Worm (Caenorhabditis elegans) whole organism, dauer: ENCODE measurements around the gene F54H5.2.
"Not testable (repeated sequence)": the region's sequence is repeated elsewhere in the genome, so short reads cannot be mapped to it uniquely, and the experiment has no call there.

Experiments
- unc-62 ChIP-seq: sonication (generic microtip); optimal IDR thresholded peaks from 2 replicates; lab custom pipeline; 2017; ENCODE audit warnings: missing biosample characterization, missing genetic modification reagents, missing genetic modification characterization

F54H5.2 gene

ce11 chrII:6627182-6627581, at the start of gene F54H5.2, which contains the start of gene F54H5.5:
F54H5.2 (plus strand) TSS chrII:6627484.
F54H5.5 (minus strand) TSS chrII:6627282.
- TF ChIP-seq unc-62 (GFP tag; lab: Kevin White, UChicago), result not testable (repeated sequence)

DNA sequence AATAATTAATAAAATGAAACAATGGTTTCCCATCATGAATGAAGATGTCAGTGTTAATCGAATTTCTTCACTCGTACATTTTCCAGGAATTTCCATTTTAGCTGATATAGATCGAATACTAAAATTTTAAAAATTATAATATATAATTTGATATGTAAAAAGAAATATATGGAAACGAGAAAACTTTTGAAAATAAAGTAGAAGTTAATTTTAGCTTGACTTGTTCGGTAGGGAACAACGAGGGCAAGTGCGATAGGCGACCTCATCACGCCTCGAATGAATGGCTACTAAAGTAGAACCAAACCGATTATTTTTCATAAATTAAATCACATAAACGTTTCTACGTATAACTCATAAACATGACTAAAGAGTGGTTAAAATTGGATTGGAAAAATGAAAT, 48.9 kb upstream of the F54H5.2 start, which contains the start of gene sra-31:
sra-31 (minus strand) TSS at position 101 of the 400 bp plus-strand sequence.
- no peak for TF ChIP-seq unc-62 (GFP tag; lab: Kevin White, UChicago)

DNA sequence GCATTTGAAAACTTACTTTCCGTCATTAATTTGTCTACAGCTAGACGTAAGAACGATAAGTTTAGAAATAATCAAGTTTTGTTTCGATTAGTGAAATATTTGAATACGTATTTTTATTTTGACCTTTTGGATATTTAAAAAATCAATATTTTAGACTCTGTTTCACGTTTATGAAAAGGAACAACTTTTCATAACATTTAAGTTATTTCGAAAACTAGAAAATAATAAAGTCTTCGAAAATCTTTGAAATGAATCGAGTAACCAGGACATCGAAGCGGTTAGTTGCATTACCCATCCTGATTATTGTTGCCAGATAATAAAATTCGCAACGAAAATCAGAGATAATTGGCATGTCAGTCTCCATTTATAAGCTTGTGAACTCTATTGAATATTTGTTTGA, 46.0 kb upstream of the F54H5.2 start, which contains the start of gene C56C10.6:
C56C10.6 (minus strand) TSS at position 101 of the 400 bp plus-strand sequence.
- TF ChIP-seq unc-62 (GFP tag; lab: Kevin White, UChicago), result no peak

DNA sequence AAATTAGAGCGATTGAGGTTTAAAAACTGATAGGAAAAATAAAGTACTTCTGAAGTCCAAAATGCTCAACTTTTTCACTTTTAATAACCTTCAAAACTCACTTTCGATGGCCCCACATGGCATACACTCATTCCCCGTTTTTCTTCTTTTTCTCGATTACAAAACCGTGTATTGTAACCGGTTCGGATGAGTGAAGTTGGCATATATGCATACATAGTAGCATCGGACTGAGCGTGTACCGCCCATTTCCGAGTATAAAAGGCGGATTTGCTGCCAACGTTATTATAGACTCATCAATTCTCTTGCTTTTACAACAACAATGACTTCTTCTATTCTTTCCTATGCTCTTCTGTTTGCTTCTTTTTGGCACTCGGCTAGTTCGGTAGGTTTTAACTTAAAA, 44.5 kb upstream of the F54H5.2 start, which contains the start of gene C56C10.4:
C56C10.4 (plus strand) TSS at position 301 of the 400 bp plus-strand sequence.
- no peak for TF ChIP-seq unc-62 (GFP tag; lab: Kevin White, UChicago)

DNA sequence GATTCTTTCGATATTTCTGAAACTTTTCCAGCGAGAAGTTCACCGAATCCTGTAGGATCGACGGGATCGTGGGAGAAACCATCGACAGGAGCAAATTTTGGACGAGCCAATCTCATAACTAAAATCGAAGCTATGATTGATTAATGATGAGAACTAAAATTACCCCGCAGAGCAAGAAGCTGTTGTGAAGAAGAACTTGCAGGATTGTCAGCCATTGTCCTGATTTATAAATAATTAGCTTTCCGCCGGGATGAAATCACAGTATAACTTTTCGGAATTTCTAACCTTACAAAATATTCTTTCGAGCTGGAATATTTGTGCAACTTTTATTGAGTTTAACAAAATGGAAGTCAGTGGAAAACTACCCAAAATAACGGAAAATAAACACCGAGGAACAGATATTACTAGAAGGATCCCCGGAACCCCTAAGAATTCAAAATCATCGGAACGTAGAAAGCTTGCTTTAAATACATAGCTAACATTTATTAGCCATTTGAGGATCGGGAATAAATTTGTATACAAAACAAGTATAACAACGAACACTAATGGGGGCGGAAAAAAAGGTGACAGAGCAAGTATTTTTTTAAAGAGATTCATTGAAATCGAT, 39.9 kb upstream of the F54H5.2 start, which contains the start of gene C56C10.7:
C56C10.7 (minus strand) TSS at position 312 of the 607 bp plus-strand sequence.
- TF ChIP-seq unc-62 (GFP tag; lab: Kevin White, UChicago), result no peak

DNA sequence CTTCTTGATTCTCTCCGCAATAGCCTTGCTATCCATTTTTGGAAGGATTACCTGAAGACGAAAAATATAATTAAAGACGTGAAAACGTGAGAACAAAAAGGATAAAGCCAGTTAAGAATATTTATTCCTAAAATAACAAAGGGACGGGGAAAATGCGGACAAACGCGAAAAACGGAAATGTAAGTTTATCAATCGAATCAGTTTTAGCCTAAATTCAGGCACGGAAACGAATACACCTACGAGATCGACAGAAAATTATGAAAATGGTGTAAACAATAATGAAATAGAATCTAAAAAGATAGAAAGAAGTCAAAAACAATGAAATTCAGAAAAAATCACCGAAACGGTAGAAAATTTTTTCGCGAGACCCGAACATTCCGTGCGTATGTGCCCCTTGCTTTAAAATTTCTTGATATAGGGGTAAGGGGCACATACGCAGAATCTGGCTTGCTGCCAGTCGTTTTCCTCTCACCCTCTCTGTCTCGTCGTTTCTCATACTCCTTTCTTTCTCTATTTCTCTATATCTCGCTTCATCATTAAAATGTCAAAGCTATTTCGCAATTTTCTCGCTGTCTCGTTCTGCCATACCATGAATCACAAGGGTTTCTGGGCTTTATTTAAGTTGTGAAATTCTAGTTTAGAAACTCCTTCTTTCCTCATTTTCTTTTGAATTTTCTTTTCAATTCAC, 38.5 kb upstream of the F54H5.2 start, which contains the start of gene icd-1:
icd-1 (minus strand) TSS at position 51 of the 688 bp plus-strand sequence.
- no peak for TF ChIP-seq unc-62 (GFP tag; lab: Kevin White, UChicago)

ce11 chrII:6589408-6589807, 37.9 kb upstream of the F54H5.2 start, which contains the start of gene vps-32.1:
vps-32.1 (plus strand) TSS chrII:6589708.
- no peak for TF ChIP-seq unc-62 (GFP tag; lab: Kevin White, UChicago)

DNA sequence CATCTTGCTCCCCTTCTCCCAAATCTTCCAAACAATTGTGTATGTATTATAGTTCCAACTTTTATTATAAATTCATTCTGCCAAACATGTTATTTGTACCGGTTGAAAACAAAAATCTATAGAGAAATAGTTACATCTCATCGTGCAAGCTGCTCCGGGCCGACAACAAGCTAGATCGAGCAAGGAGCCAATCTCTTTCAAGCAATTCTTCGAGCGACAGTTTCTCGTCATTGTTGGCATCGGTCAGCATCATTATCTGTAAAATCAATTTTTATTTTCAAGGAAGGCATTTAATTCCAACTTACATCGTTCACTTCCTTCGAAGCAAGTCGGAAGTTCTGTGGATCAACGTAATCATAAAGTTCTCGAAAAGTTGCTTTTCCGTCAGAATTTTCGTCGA, 36.3 kb upstream of the F54H5.2 start:
- no peak for TF ChIP-seq unc-62 (GFP tag; lab: Kevin White, UChicago)

- no peak for TF ChIP-seq unc-62 (GFP tag; lab: Kevin White, UChicago)
Measured at ce11 chrII:6592251-6592650, 35.0 kb upstream of the F54H5.2 start, which contains the start of gene C56C10.9. C56C10.9 (minus strand) TSS chrII:6592351.

DNA sequence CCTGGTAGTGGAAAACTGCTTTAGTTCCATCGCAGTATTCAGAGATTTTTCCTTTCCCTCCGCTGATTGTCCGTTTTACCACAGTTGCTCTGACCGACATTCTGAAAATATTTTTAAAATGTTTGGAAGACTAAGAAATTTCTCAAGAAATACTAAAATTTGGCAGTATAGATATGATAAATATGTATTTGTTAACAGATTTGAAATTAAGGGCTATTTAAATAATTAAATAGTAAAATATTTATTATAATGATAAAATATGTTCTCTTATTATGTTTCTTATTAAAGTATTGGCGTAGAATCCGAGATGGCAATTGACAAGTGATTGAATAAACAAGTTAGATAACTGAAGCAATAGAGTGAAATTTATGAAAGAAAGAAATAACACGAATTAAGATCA, 33.1 kb upstream of the F54H5.2 start, which contains the start of gene aipr-1:
aipr-1 (minus strand) TSS at position 101 of the 400 bp plus-strand sequence.
- TF ChIP-seq unc-62 (GFP tag; lab: Kevin White, UChicago), result no peak

DNA sequence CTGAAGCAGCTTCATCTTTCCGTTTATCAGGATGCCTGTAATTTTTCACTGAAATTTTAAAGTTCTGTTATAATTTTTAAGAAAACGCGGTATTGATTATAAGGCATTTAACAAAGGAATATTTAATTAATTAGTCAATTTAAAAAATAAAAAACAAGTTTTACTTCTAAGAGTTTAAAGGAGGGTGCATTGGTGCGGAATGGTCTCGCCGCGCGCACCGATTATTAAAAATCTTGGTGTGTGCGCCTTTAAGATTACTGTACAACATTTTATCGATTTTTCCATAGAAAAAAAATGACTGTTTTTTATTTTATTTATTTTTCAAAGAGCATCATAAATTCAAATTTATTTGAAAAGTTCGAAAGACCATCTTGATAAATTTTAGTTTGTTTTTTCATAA, 29.8 kb upstream of the F54H5.2 start:
- TF ChIP-seq unc-62 (GFP tag; lab: Kevin White, UChicago), result no peak

DNA sequence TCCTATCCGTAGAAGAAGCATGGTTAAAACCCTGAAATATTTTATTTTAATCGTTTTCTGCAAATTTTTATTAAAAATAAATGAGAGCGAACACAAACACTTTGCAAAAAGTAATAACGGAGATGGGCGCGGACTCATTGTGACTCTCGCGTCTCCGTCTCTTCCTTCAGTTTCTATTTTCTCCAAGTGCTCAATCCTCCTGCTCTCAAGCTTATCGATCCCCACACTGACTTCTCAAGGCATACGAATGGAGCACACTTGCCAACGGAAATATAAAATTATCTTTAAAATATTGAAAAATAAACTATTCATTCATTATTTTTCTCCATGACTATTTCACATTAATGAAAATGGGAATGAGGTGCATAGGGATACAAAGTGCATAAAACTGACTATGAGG, 29.2 kb upstream of the F54H5.2 start, which contains the start of gene dnj-8:
dnj-8 (minus strand) TSS at position 31 of the 400 bp plus-strand sequence.
- TF ChIP-seq unc-62 (GFP tag; lab: Kevin White, UChicago), result no peak

DNA sequence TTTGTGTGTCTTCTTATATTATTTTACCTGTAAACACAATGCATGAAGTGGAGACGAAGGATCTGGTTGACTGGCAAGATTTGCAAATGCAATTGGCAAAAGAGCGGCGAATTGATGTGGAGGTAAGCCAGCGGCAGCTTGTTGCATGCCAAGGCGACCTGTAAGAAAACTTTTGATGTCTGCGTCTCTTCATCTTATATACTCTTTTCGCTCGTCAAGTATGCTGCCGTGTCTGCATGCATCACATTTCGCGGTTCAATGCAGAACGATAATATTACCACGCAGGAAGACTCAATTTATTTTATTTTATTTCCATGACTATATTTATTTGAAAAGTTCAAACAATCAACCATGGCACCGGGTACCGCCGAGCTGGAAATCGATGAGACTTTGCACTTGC, 26.3 kb upstream of the F54H5.2 start, which contains the start of gene vps-33.2:
vps-33.2 (plus strand) TSS at position 244 of the 400 bp plus-strand sequence.
- TF ChIP-seq unc-62 (GFP tag; lab: Kevin White, UChicago), result no peak

DNA sequence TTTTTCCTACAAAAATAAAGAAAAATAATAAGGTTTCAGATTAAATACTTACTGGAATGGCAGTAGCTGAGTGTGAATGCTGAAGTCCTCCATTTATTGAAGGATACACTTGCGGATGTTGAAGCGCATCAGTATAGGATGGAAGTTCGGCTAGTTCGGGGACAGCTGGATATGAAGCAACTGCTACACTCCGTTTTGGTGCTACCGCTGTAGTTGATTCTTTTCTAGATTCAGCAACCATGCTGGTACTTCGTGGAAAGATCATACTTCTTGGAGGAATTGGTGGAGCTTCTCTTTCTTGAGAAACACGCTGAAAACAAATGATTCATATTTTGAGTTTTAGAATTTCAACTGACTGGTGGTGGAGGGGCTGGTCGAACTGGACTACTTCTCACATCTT, 18.7 kb upstream of the F54H5.2 start:
- no peak for TF ChIP-seq unc-62 (GFP tag; lab: Kevin White, UChicago)

- no peak for TF ChIP-seq unc-62 (GFP tag; lab: Kevin White, UChicago)
Measured at ce11 chrII:6609315-6609842, 17.9 kb upstream of the F54H5.2 start, which contains the start of gene epg-5. epg-5 (minus strand) TSS chrII:6609365.

DNA sequence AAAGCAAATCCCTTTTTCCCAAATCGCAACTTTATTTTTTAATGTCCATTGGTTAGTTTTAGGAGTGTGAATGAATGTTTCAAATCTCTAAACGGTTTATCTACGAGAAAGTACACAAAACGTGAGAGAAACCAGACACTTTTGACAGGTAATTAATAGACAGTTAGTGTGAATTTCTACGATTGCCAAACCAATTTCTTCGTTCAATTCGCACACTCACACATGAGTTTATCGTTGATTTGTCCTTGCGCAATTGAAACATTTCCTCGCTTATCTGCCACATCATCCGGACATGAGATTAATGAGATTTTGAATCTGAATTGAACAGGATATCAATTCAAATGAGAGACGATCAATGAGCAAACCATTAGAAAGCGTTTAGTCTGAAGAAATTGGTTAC, 17.0 kb upstream of the F54H5.2 start:
- TF ChIP-seq unc-62 (GFP tag; lab: Kevin White, UChicago), result no peak
